Fruit fly (Drosophila melanogaster): ENCODE measurements around the gene CG31106.
A peak's percentile ranks its signal among the peaks of the same experiment; 100 is the strongest.

CG31106 gene

DNA sequence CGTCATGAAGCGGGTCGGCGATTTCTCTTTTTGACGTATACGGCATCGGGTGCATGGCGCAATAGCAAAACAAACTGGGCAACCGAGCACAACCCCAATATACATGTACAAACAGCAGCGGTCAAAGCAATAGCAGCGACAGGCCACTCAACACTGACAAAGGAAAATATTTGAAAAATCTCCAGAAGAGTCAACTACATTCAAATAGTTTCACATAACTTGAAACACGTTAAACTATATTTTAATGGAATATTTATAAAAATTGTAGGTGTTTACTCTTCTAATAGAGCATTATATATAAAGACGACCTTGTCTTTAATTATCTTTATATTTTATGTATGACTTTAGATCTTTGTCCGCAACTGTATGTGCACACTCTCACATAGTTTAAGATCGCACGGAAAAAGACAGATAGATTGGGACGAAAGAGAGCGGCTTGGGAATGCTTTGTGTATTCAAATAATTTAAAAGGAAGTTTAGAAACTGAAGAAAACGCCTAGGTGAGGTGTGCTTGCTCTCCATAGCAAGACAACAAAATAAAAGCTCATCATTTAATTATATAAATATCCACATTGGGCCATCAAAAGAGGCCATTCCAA lies 8.6 kb upstream of the CG31106 start (continued):
- TF ChIP-seq tio (GFP tag; optimal IDR thresholded peaks at IDR 0.05) (peak; percentile 71), CG13296 (GFP tag; optimal IDR thresholded peaks at IDR 0.05) (peak; percentile 80), CG14710 (tag; optimal IDR thresholded peaks at IDR 0.05) (peak; percentile 74), inv (GFP tag; IDR thresholded peaks at IDR 0.05; ENCODE audit: partially characterized antibody) (no peak), CG32532 (GFP tag; IDR thresholded peaks at IDR 0.05) (peak; percentile 68), CG34224 (GFP tag; IDR thresholded peaks at IDR 0.05; ENCODE audit: partially characterized antibody) (no peak), CG31365 (tag; optimal IDR thresholded peaks at IDR 0.05) (no peak), Oaz (GFP tag; IDR thresholded peaks at IDR 0.05) (peak; percentile 50), tap (tag; optimal IDR thresholded peaks at IDR 0.05) (peak; percentile 77), CG14441 (GFP tag; IDR thresholded peaks at IDR 0.05) (peak; percentile 68), pum (GFP tag; optimal IDR thresholded peaks at IDR 0.05) (peak; percentile 31), CG4617 (GFP tag; optimal IDR thresholded peaks at IDR 0.05; ENCODE audit: borderline replicate concordance) (peak; percentile 12), CG2199 (GFP tag; IDR thresholded peaks at IDR 0.05) (peak; percentile 74; the same call in 1 of the 3 replicates), CG2678 (tag; optimal IDR thresholded peaks at IDR 0.05) (peak; percentile 84), CG10274 (GFP tag; optimal IDR thresholded peaks at IDR 0.05) (peak; percentile 27), CG17385 (GFP tag; optimal IDR thresholded peaks at IDR 0.05) (peak; percentile 76), nmo (GFP tag; optimal IDR thresholded peaks at IDR 0.05) (peak; percentile 83), sug (tag; optimal IDR thresholded peaks at IDR 0.05) (peak; percentile 44), slou (GFP tag; optimal IDR thresholded peaks at IDR 0.05) (no peak), gsb (GFP tag; IDR thresholded peaks at IDR 0.05) (peak; percentile 24; the same call in 1 of the 2 replicates), chm (GFP tag; IDR thresholded peaks at IDR 0.05) (no peak; the same call in 1 of the 2 replicates), gro (GFP tag; optimal IDR thresholded peaks at IDR 0.05) (no peak), tx (GFP tag; optimal IDR thresholded peaks at IDR 0.05) (peak; percentile 10), sc (optimal IDR thresholded peaks at IDR 0.05) (no peak), sc (GFP tag; optimal IDR thresholded peaks at IDR 0.05) (peak; percentile 51), sisA (GFP tag; IDR thresholded peaks at IDR 0.05) (peak; percentile 69), ewg (GFP tag; optimal IDR thresholded peaks at IDR 0.05) (peak; percentile 40), Dref (GFP tag; IDR thresholded peaks at IDR 0.05) (no peak), ssp (GFP tag; IDR thresholded peaks at IDR 0.05) (peak; percentile 23; the same call in 1 of the 2 replicates), sd (tag; optimal IDR thresholded peaks at IDR 0.05) (peak; percentile 32), danr (GFP tag; IDR thresholded peaks at IDR 0.05) (peak; percentile 79), HmgZ (tag; optimal IDR thresholded peaks at IDR 0.05) (peak; percentile 62), MBD-R2 (GFP tag; IDR thresholded peaks at IDR 0.05) (0 out of 2 replicates have a peak, but pooled peaks have one; percentile 14), Taf1 (GFP tag; IDR thresholded peaks at IDR 0.05) (0 out of 2 replicates have a peak, but pooled peaks have one; percentile 16), NfI (GFP tag; optimal IDR thresholded peaks at IDR 0.05) (peak; percentile 72), NC2β (GFP tag; optimal IDR thresholded peaks at IDR 0.05) (no peak), CkIIα-i1 (GFP tag; IDR thresholded peaks at IDR 0.05) (no peak), Kr (GFP tag; optimal IDR thresholded peaks at IDR 0.05) (no peak), dysf (GFP tag; IDR thresholded peaks at IDR 0.05) (peak; percentile 84), ac (GFP tag; optimal IDR thresholded peaks at IDR 0.05) (peak; percentile 18), CG10959 (GFP tag; IDR thresholded peaks at IDR 0.05) (no peak; the same call in 1 of the 2 replicates), Adf1 (GFP tag; IDR thresholded peaks at IDR 0.05) (no peak), ttk (GFP tag; IDR thresholded peaks at IDR 0.05) (peak; percentile 67), CG7556 (GFP tag; optimal IDR thresholded peaks at IDR 0.05) (peak; percentile 74), hkb (optimal IDR thresholded peaks at IDR 0.05) (no peak), hkb (GFP tag; IDR thresholded peaks at IDR 0.05) (peak; percentile 83), Ets65A (GFP tag) (peak; percentile 93), CG13123 (GFP tag; optimal IDR thresholded peaks at IDR 0.05) (no peak), CG9215 (GFP tag; IDR thresholded peaks at IDR 0.05) (no peak), grn (GFP tag; optimal IDR thresholded peaks at IDR 0.05) (peak; percentile 52), crp (GFP tag; optimal IDR thresholded peaks at IDR 0.05) (peak in 1 of 2 experiments; percentile 19)

All from whole organism, embryonic.